Fruit fly (Drosophila melanogaster) ovary, adult (tissue): ENCODE results near the gene Serinc.
A peak's percentile ranks its signal among the peaks of the same experiment; 100 is the strongest.

Experiments
- CG17801 ChIP-seq: fragments of 200-800 bp; optimal IDR thresholded peaks from 2 replicates; lab custom pipeline; 2019; ENCODE audit warnings: missing biosample characterization, mild to moderate bottlenecking, missing genetic modification characterization, moderate library complexity; ENCODE audit not compliant: partially characterized antibody

Serinc gene

dm6 chr3L:16390793-16391192 is 21.7 kb upstream of the Serinc start:
- no peak for TF ChIP-seq CG17801 (GFP tag; lab: Kevin White, UChicago)

DNA sequence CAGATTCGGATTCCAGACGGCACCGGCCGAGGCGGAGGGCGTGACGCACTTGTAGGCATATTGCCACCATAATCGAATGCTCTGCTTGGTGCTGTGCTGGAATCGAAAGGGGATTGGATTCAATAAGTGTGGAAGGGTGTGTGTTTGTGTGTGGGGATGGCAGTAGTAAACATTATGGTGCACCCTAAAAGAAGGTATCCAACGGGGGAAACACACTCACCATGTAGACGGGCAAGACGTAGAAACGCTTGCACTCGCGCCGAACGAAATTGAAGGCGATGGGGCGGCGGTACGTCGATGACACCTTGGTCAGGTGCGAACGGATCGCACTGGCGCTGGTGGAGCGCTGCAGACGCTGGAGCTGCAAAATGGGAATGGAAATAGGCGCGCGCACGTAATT is 21.3 kb upstream of the Serinc start:
- TF ChIP-seq CG17801 (GFP tag; lab: Kevin White, UChicago): no peak

- TF ChIP-seq CG17801 (GFP tag; lab: Kevin White, UChicago): no peak
These were observed 20.2 kb upstream of the Serinc start for dm6 chr3L:16392203-16392800.

dm6 chr3L:16392874-16393273 is 19.6 kb upstream of the Serinc start:
- TF ChIP-seq CG17801 (GFP tag; lab: Kevin White, UChicago): no peak

DNA sequence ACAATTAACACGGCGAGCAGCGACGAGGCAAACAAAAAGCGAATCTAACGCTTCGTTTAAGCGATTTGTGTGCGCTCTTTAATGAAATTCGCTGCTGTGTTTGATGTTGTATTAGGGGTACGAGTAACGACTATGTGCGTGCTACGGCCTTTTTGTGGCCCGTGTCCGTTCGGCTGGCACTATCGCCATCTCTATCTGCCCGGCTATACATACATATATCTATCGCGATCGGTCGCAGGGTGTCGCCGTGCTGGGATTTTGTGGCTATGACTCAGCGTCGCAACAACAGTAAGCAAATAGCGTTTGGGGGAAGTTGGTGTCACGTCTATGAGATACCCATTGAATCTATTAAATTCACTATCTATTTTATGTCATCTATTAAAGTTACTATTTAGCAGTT is 18.8 kb upstream of the Serinc start:
- no peak for TF ChIP-seq CG17801 (GFP tag; lab: Kevin White, UChicago)

DNA sequence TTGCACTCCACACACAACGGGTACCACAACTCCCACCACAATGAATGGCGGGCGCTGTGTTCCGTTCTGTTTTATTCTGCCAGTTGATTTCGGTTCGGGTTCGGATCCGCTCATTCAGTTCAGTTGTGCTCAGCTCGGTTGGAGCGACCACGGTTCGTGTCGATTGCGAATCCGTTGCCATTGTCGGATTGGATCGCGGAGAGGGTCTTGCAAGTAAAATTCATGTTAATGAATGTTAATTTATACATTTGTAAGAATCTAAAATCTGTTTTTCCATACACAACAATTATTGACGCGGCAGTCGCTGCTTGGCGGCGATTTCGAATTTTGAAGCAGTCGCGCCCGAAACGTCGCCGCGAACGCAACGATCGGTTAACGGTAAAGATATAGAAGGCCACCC is 18.0 kb upstream of the Serinc start, which contains the start of gene Gagr:
TSS of gene Gagr (plus strand) at position 81 of the 400 bp plus-strand sequence.
- TF ChIP-seq CG17801 (GFP tag; lab: Kevin White, UChicago): no peak

DNA sequence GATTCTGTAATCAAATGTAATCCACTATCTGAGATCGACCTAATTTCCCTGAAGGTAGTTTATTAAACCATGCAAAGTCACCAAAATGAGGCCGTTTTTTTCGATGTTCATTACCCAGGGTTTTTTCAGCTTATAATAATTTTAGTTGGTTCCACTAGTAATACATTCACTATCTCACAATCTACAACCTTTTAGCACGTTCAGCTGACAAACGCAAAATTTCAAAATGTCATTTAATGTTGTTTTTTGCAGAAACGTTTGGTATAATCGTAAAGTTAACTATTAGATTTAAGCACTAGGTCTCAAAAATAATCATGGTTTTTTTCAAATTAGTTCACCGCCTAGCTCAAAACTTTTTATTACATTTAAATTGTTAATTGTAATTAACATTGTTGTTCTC is 12.3 kb upstream of the Serinc start, which contains the start of gene CG44836:
TSS of gene CG44836 (minus strand) at position 101 of the 400 bp plus-strand sequence.
- no peak for TF ChIP-seq CG17801 (GFP tag; lab: Kevin White, UChicago)

DNA sequence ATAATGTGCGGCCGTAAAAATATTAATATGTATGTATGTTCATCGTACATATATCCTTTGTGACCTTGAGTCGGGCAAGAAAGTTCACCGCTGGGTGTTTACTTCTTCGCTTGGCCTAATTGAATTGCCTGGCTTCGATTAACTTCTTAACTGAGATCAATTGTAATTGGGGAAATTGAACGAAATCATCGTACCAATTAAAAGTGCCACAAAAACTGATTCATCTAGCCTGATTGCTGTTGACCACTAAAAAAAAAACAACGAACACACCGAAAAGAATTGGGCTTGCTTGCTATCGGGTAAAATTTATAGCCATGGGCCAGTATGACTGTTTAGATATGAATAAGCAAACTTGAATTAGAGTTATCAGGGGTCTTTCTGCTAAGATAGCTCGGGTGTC is 10.3 kb upstream of the Serinc start:
- TF ChIP-seq CG17801 (GFP tag; lab: Kevin White, UChicago): no peak

DNA sequence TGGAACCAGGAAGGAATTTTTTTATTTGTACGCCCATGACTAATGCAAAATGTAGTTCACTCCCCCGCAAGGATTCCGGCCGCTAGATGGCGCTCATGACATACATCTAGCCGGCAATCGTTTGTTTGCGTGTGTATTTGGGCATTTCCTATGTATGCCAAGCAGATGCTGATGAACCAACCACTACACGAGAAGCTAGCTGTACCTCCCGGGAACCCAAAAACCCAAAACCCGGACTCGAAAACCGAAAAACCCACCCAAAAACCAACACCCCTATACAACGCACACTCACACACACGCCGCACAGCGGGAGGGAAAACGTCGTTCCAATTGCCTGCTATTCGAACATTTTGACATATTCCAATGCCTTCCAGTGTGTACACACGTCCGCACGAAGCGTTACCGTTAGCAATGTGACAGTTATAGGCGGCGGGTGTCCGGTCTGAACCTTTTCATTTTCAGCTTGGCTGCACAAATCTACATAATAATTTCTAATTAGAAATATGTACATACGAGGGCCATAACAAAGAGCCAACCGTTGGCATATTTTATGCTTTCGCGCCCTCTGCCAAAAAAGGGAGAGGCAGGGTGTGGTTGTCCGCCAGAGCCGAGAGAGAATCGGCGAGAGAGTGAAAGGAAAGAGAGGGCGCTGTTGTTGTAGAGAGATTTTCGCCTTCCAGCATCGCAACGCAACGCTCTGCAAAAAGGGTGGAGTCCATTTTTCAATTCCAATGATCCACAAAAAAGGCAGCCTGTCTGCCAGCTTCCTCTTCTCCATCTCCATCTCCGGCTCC is 4.5 kb upstream of the Serinc start:
- no peak for TF ChIP-seq CG17801 (GFP tag; lab: Kevin White, UChicago)

- no peak for TF ChIP-seq CG17801 (GFP tag; lab: Kevin White, UChicago)
These were observed 3.7 kb upstream of the Serinc start for dm6 chr3L:16408609-16409439.

DNA sequence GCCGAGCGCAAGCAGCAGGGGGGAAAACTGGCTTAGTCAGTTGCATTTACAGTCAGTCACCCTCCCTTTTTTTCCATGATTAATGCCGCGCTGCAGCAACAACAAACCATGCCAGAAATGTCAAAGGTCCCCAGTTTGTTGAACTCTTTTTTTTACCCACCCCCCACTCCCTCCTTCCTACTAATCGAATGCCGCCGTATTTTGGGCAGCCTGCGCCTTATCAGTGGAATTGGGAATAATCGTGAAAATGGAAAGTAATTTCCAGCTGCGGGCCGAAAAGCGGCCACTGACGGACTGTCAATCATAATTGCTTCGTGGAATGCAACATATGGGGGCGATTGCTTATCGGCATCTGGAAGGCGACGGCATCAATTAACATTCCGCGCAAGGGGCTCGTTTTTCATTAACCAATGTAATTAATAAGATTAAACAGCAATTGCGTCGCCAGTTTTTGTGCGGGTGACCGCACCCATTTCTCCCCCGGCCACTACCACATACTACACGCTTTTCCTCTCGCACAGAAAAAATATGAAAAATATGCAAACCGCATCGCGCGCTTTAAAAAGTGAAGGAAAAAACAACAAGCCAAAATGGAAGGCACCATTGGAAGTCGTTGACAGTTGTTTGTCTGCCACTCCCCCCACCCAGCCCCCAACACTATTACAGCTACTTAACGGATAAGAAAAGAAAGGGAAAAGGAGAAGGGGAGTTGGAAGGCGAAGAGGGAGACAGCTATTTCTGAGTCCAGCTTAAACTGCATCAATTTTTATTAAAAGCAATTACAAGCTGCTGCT is 2.9 kb upstream of the Serinc start:
- TF ChIP-seq CG17801 (GFP tag; lab: Kevin White, UChicago): no peak

DNA sequence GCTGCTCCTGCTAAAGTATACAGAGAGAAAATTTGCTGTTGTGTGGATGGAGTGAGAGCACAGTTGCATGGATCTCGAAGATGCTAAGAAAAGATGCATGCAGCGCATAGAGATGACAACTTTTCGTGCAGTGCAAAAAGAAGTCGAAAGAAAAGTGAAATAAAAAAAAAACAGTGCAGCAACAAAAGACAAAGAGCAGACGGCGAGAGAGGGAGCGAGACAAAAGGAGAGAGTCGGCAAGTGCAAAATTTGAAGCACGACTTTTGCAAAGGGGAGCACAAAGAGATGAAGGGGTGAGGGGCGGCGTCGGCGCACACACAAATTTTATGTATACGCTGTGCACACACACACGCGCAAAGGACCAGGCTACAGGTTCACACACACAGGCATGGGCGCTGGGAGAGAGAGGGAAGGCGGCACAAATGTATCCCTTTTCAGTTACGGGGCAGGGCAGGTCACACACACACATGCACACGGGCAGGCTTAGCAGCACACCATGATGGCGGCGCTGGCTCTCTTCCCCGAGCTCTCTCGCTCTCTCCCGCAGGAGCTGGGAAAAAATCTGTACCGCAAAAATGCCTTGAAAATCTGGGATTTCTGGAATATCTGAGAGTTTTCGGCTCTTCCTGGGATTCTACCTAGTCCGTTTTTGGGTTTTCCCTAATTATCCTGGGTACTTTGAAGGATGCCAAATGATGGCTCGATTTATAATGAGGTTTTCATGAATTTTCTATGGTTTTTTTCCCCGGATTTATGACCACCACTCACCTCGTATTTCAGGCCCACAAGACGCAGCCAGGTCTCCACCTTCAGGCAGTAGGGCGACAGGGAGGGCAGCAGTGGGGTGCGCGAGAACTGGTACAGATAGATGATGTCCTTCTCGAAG is 2.0 kb upstream of the Serinc start:
- TF ChIP-seq CG17801 (GFP tag; lab: Kevin White, UChicago): no peak

dm6 chr3L:16411566-16411965 is 956 bp upstream of the Serinc start, which contains the start of gene fax:
TSS of gene fax (minus strand) at chr3L:16411828.
- peak; percentile 29 for TF ChIP-seq CG17801 (GFP tag; lab: Kevin White, UChicago)
